Fruit fly (Drosophila melanogaster) whole organism, prepupa: Measurements from ENCODE around the gene Exo70.

ENCODE experiments used
- Blimp-1 ChIP-seq: fragments of 200-800 bp; sonication (Bioruptor generic); optimal IDR thresholded peaks from 3 replicates; lab custom pipeline; 2017; ENCODE audit warnings: missing biosample characterization, missing genetic modification characterization, mild to moderate bottlenecking, moderate library complexity, missing genetic modification reagents
- CG10631 ChIP-seq: fragments of 200-800 bp; sonication (Bioruptor generic); optimal IDR thresholded peaks from 2 replicates; lab custom pipeline; 2016; ENCODE audit warnings: missing biosample characterization, missing genetic modification characterization
- CG10669 ChIP-seq: fragments of 200-800 bp; sonication (Bioruptor generic); optimal IDR thresholded peaks from 3 replicates; lab custom pipeline; 2018; ENCODE audit warnings: missing biosample characterization, mild to moderate bottlenecking, missing genetic modification characterization, moderate library complexity
- CG11294 ChIP-seq: fragments of 200-800 bp; sonication (Bioruptor generic); IDR thresholded peaks from 2 replicates; pipeline ENCODE4 v1.3.6; 2022; ENCODE audit warnings: missing biosample characterization, missing genetic modification characterization
- CG11762 ChIP-seq: fragments of 200-800 bp; sonication (Bioruptor generic); optimal IDR thresholded peaks from 3 replicates; lab custom pipeline; 2016; ENCODE audit warnings: missing biosample characterization, missing genetic modification characterization; ENCODE audit not compliant: insufficient read depth
- CG11902 ChIP-seq: fragments of 200-800 bp; sonication (Bioruptor generic); optimal IDR thresholded peaks from 3 replicates; lab custom pipeline; 2016; ENCODE audit warnings: missing biosample characterization, missing genetic modification characterization
- CG15336 ChIP-seq: fragments of 200-800 bp; sonication (Bioruptor generic); IDR thresholded peaks from 2 replicates; pipeline ENCODE4 v1.3.6; 2022; ENCODE audit warnings: missing biosample characterization, missing genetic modification characterization
- CG1621 ChIP-seq: fragments of 200-800 bp; sonication (Bioruptor generic); optimal IDR thresholded peaks from 3 replicates; lab custom pipeline; 2018; ENCODE audit warnings: missing biosample characterization, mild to moderate bottlenecking, missing genetic modification characterization
- CG16779 ChIP-seq: fragments of 200-800 bp; sonication (Bioruptor generic); optimal IDR thresholded peaks from 3 replicates; lab custom pipeline; 2017; ENCODE audit warnings: missing biosample characterization, mild to moderate bottlenecking, missing genetic modification characterization
- CG32006 ChIP-seq: fragments of 200-800 bp; sonication (Bioruptor generic); optimal IDR thresholded peaks from 3 replicates; lab custom pipeline; 2017; ENCODE audit warnings: missing biosample characterization, mild to moderate bottlenecking, missing genetic modification characterization
- CG3919 ChIP-seq: fragments of 200-800 bp; sonication (Bioruptor generic); optimal IDR thresholded peaks from 3 replicates; lab custom pipeline; 2016; ENCODE audit warnings: missing biosample characterization, missing genetic modification characterization
- CG6163 ChIP-seq: fragments of 200-800 bp; sonication (Bioruptor generic); IDR thresholded peaks from 3 replicates; pipeline ENCODE4 v1.3.6; 2022; ENCODE audit warnings: missing biosample characterization, missing genetic modification characterization
- CG6276 ChIP-seq: fragments of 200-800 bp; sonication (Bioruptor generic); optimal IDR thresholded peaks from 2 replicates; lab custom pipeline; 2017; ENCODE audit warnings: missing biosample characterization, mild to moderate bottlenecking, missing genetic modification characterization
- CG6808 ChIP-seq: fragments of 200-800 bp; sonication (Bioruptor generic); optimal IDR thresholded peaks from 3 replicates; lab custom pipeline; 2017; ENCODE audit warnings: missing biosample characterization, missing genetic modification characterization, mild to moderate bottlenecking, moderate library complexity, missing genetic modification reagents
- CG6854 ChIP-seq: fragments of 200-800 bp; sonication (Bioruptor generic); optimal IDR thresholded peaks from 2 replicates; lab custom pipeline; 2017; ENCODE audit warnings: missing biosample characterization, mild to moderate bottlenecking, missing genetic modification characterization
- CG7368 ChIP-seq: fragments of 200-800 bp; sonication (Bioruptor generic); optimal IDR thresholded peaks from 3 replicates; lab custom pipeline; 2016; ENCODE audit warnings: missing biosample characterization, missing genetic modification characterization
- CG8119 ChIP-seq: fragments of 200-800 bp; sonication (Bioruptor generic); IDR thresholded peaks from 3 replicates; pipeline ENCODE4 v1.3.6; 2022; ENCODE audit warnings: missing biosample characterization, missing genetic modification characterization
- CG8319 ChIP-seq: fragments of 200-800 bp; sonication (Bioruptor generic); optimal IDR thresholded peaks from 3 replicates; lab custom pipeline; 2016; ENCODE audit warnings: missing biosample characterization, missing genetic modification characterization
- CG9139 ChIP-seq: fragments of 200-800 bp; sonication (Bioruptor generic); optimal IDR thresholded peaks from 3 replicates; lab custom pipeline; 2017; ENCODE audit warnings: missing biosample characterization, mild to moderate bottlenecking, missing genetic modification characterization
- Eip75B ChIP-seq: fragments of 200-800 bp; sonication (Bioruptor generic); optimal IDR thresholded peaks from 3 replicates; lab custom pipeline; 2016; ENCODE audit warnings: missing biosample characterization, missing genetic modification characterization
- Eip78C ChIP-seq: fragments of 200-800 bp; sonication (Bioruptor generic); peaks from one replicate; lab custom pipeline; 2016; ENCODE audit warnings: missing biosample characterization, missing genetic modification characterization
- Eip93F ChIP-seq: fragments of 200-800 bp; sonication (Bioruptor generic); optimal IDR thresholded peaks from 2 replicates; lab custom pipeline; 2016; ENCODE audit warnings: missing biosample characterization, mild to moderate bottlenecking, missing genetic modification characterization
- Ets21C ChIP-seq: fragments of 200-800 bp; sonication (Bioruptor generic); optimal IDR thresholded peaks from 3 replicates; lab custom pipeline; 2016; ENCODE audit warnings: missing biosample characterization, missing genetic modification characterization
- Ets96B ChIP-seq: fragments of 200-800 bp; optimal IDR thresholded peaks from 2 replicates; lab custom pipeline; 2019; ENCODE audit warnings: missing biosample characterization, mild to moderate bottlenecking, missing genetic modification characterization, moderate library complexity
- Hr38 ChIP-seq: sonication (Bioruptor generic); optimal IDR thresholded peaks from 2 replicates; lab custom pipeline; 2016; ENCODE audit warnings: missing biosample characterization, missing genetic modification characterization
- Hr39 ChIP-seq: fragments of 200-800 bp; sonication (Bioruptor generic); optimal IDR thresholded peaks from 2 replicates; lab custom pipeline; 2016; ENCODE audit warnings: missing biosample characterization, missing genetic modification characterization
- Hr4 ChIP-seq: fragments of 200-800 bp; sonication (Bioruptor generic); optimal IDR thresholded peaks from 3 replicates; lab custom pipeline; 2016; ENCODE audit warnings: missing biosample characterization, missing genetic modification characterization
- Lpt ChIP-seq: fragments of 200-800 bp; sonication (Bioruptor generic); optimal IDR thresholded peaks from 3 replicates; lab custom pipeline; 2016; ENCODE audit warnings: missing biosample characterization, missing genetic modification characterization
- Met ChIP-seq: fragments of 200-800 bp; sonication (Bioruptor generic); optimal IDR thresholded peaks from 3 replicates; lab custom pipeline; 2016; ENCODE audit warnings: missing biosample characterization, missing genetic modification characterization
- OdsH ChIP-seq: fragments of 200-800 bp; sonication (Bioruptor generic); optimal IDR thresholded peaks from 3 replicates; lab custom pipeline; 2016; ENCODE audit warnings: missing biosample characterization, missing genetic modification characterization
- Smox ChIP-seq: fragments of 200-800 bp; sonication (Bioruptor generic); optimal IDR thresholded peaks from 3 replicates; lab custom pipeline; 2016; ENCODE audit warnings: missing biosample characterization, missing genetic modification characterization
- Sox102F ChIP-seq: fragments of 200-800 bp; sonication (Bioruptor generic); optimal IDR thresholded peaks from 2 replicates; lab custom pipeline; 2016; ENCODE audit warnings: missing biosample characterization, mild to moderate bottlenecking, missing genetic modification characterization
- achi ChIP-seq: fragments of 200-800 bp; sonication (Bioruptor generic); optimal IDR thresholded peaks from 3 replicates; lab custom pipeline; 2016; ENCODE audit warnings: missing biosample characterization, missing genetic modification characterization
- acj6 ChIP-seq: fragments of 200-800 bp; sonication (Bioruptor generic); optimal IDR thresholded peaks from 3 replicates; lab custom pipeline; 2016; ENCODE audit warnings: missing biosample characterization, missing genetic modification characterization
- dac ChIP-seq: fragments of 200-800 bp; sonication (Bioruptor generic); optimal IDR thresholded peaks from 2 replicates; lab custom pipeline; 2017; ENCODE audit warnings: missing biosample characterization, mild to moderate bottlenecking, missing genetic modification characterization
- dsx ChIP-seq: fragments of 200-800 bp; optimal IDR thresholded peaks from 3 replicates; lab custom pipeline; 2019; ENCODE audit warnings: missing biosample characterization, mild to moderate bottlenecking, missing genetic modification characterization, moderate library complexity; ENCODE audit not compliant: poor library complexity, severe bottlenecking
- eg ChIP-seq: fragments of 200-800 bp; sonication (Bioruptor generic); IDR thresholded peaks from 3 replicates; pipeline ENCODE4 v1.3.6; 2022; ENCODE audit warnings: missing biosample characterization, missing genetic modification characterization
- fd59A ChIP-seq: fragments of 200-800 bp; sonication (Bioruptor generic); optimal IDR thresholded peaks from 2 replicates; lab custom pipeline; 2017; ENCODE audit warnings: missing biosample characterization, mild to moderate bottlenecking, missing genetic modification characterization, missing genetic modification reagents
- fd85E ChIP-seq: fragments of 200-800 bp; sonication (Bioruptor generic); optimal IDR thresholded peaks from 3 replicates; lab custom pipeline; 2016; ENCODE audit warnings: missing biosample characterization, missing genetic modification characterization
- fkh ChIP-seq: fragments of 200-800 bp; sonication (Bioruptor generic); optimal IDR thresholded peaks from 3 replicates; lab custom pipeline; 2017; ENCODE audit warnings: missing biosample characterization, mild to moderate bottlenecking, missing genetic modification characterization, moderate library complexity
- lz ChIP-seq: fragments of 200-800 bp; sonication (Bioruptor generic); optimal IDR thresholded peaks from 3 replicates; lab custom pipeline; 2016; ENCODE audit warnings: missing biosample characterization, missing genetic modification characterization
- net ChIP-seq: fragments of 200-800 bp; sonication (Bioruptor generic); optimal IDR thresholded peaks from 3 replicates; lab custom pipeline; 2016; ENCODE audit warnings: missing biosample characterization, missing genetic modification characterization
- spab ChIP-seq: fragments of 200-800 bp; sonication (Bioruptor generic); optimal IDR thresholded peaks from 2 replicates; lab custom pipeline; 2017; ENCODE audit warnings: missing biosample characterization, mild to moderate bottlenecking, missing genetic modification characterization, missing genetic modification reagents
- svp ChIP-seq: fragments of 200-800 bp; sonication (Bioruptor generic); peaks from one replicate; lab custom pipeline; 2016; ENCODE audit warnings: missing biosample characterization, missing genetic modification characterization
- topi ChIP-seq: fragments of 200-800 bp; sonication (Bioruptor generic); optimal IDR thresholded peaks from 3 replicates; lab custom pipeline; 2016; ENCODE audit warnings: missing biosample characterization, missing genetic modification characterization
- vri ChIP-seq: fragments of 200-800 bp; sonication (Bioruptor generic); optimal IDR thresholded peaks from 3 replicates; lab custom pipeline; 2016; ENCODE audit warnings: missing biosample characterization, mild to moderate bottlenecking, missing genetic modification characterization

The Exo70 gene

dm6 chr3L:8372035-8372434, 39.6 kb upstream of the Exo70 start, which contains the start of gene ImpE1:
TSS of gene ImpE1 (plus strand) at chr3L:8372405.
- TF ChIP-seq Sox102F (GFP tag; lab: Kevin White, UChicago) (peak; percentile 35), Hr38 (GFP tag; lab: Kevin White, UChicago) (no peak), Eip78C (GFP tag; lab: Kevin White, UChicago) (peak; percentile 45), CG9139 (GFP tag; lab: Kevin White, UChicago) (no peak), net (GFP tag; lab: Kevin White, UChicago) (no peak), CG6854 (GFP tag; lab: Kevin White, UChicago) (peak; percentile 49), CG1621 (tag; lab: Kevin White, UChicago) (no peak), CG3919 (GFP tag; lab: Kevin White, UChicago) (peak; percentile 74)
- TF ChIP-seq, all 60 proteins: peak for 4

DNA sequence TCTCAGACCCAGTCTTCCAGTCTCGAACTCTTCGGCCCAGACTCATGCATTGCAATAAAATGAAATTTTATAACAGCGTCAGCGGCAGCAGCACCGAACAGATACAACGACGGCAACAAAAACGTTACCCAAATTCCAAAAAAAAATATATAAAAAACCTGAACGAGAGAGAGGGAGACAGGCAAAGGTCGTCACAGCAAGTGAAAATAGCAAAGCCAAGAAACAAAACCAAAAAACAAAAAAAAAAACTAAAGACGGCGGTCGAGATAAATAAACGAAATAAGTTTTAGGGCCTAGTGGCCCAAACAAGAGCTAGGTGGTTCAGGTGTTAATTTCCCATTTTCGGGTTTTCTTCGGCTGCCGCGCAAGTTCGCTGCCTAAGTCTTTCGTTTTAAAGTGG, 37.5 kb upstream of the Exo70 start:
- TF ChIP-seq Smox (GFP tag; lab: Kevin White, UChicago) (no peak), spab (GFP tag; lab: Kevin White, UChicago) (no peak), Hr39 (no peak), CG11294 (no peak), acj6 (GFP tag; lab: Kevin White, UChicago) (no peak), CG7368 (GFP tag; lab: Kevin White, UChicago) (no peak)

- TF ChIP-seq lz (GFP tag; lab: Kevin White, UChicago) (no peak), fkh (GFP tag; lab: Kevin White, UChicago) (peak; percentile 50), CG6808 (no peak), achi (GFP tag; lab: Kevin White, UChicago) (no peak), CG6163 (GFP tag; lab: Robert Waterston, UW) (no peak)
Measured at dm6 chr3L:8379161-8379560, 32.5 kb upstream of the Exo70 start.

DNA sequence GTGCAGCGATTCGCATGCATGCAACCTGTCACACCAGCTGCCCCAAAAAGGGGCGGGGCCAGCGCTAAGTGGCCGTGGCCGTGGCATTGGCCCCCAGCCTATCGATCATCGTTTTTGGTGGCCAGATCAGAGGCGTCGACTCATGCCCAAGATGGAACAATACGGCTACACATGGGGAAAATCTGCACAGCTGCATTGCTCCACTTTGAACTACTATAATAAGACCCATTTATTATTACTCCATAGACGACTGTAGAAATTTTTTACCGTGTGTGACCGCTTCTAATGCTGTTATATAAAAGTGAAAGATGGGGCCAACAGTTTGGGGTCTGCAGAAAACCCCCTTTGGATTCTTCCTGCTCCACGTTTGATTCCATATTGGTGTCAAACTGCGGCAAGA, 27.7 kb upstream of the Exo70 start:
- TF ChIP-seq CG6276 (GFP tag; lab: Kevin White, UChicago) (peak; percentile 21), CG8119 (GFP tag; lab: Robert Waterston, UW) (peak; percentile 60), dac (GFP tag; lab: Kevin White, UChicago) (peak; percentile 51), CG11294 (no peak), topi (GFP tag; lab: Kevin White, UChicago) (no peak), fd59A (no peak), lz (GFP tag; lab: Kevin White, UChicago) (no peak), CG8319 (GFP tag; lab: Kevin White, UChicago) (no peak), Hr39 (no peak), fd85E (no peak), CG1621 (tag; lab: Kevin White, UChicago) (no peak), CG16779 (tag; lab: Kevin White, UChicago) (no peak), CG10631 (GFP tag; lab: Kevin White, UChicago) (no peak), Ets21C (GFP tag; lab: Kevin White, UChicago) (no peak), CG7368 (GFP tag; lab: Kevin White, UChicago) (no peak), dsx (no peak), eg (GFP tag; lab: Robert Waterston, UW) (peak; percentile 50; the same call in 2 of the 3 replicates), OdsH (GFP tag; lab: Kevin White, UChicago) (peak; percentile 27), net (GFP tag; lab: Kevin White, UChicago) (peak; percentile 24), acj6 (GFP tag; lab: Kevin White, UChicago) (no peak), Eip75B (GFP tag; lab: Kevin White, UChicago) (no peak), Ets96B (tag; lab: Kevin White, UChicago) (no peak), Eip93F (GFP tag; lab: Kevin White, UChicago) (no peak), Smox (GFP tag; lab: Kevin White, UChicago) (no peak), Hr4 (GFP tag; lab: Kevin White, UChicago) (peak; percentile 69), Lpt (GFP tag; lab: Kevin White, UChicago) (no peak), CG11902 (GFP tag; lab: Kevin White, UChicago) (no peak), CG9139 (GFP tag; lab: Kevin White, UChicago) (no peak), vri (GFP tag; lab: Kevin White, UChicago) (no peak), CG10669 (GFP tag; lab: Kevin White, UChicago) (no peak), CG32006 (GFP tag; lab: Kevin White, UChicago) (peak; percentile 84), Blimp-1 (GFP tag; lab: Kevin White, UChicago) (no peak), CG15336 (GFP tag; lab: Robert Waterston, UW) (peak; percentile 73), svp (GFP tag; lab: Kevin White, UChicago) (no peak), CG11762 (GFP tag; lab: Kevin White, UChicago) (no peak), Met (GFP tag; lab: Kevin White, UChicago) (no peak)
